Worm (Caenorhabditis elegans) whole organism, midembryonic: ENCODE data around the gene Y51H4A.6.

Experiments
- T22C8.4 ChIP-seq: fragments of 200-800 bp; sonication (Bioruptor generic); IDR thresholded peaks from 2 replicates; pipeline ENCODE4 v1.3.6; 2022; ENCODE audit warnings: missing genetic modification characterization, missing compliant biosample characterization
- cog-1 ChIP-seq: sonication (generic microtip); optimal IDR thresholded peaks from 2 replicates; lab custom pipeline; 2016; ENCODE audit warnings: missing genetic modification characterization, missing compliant biosample characterization
- flt-1 ChIP-seq: fragments of 200-800 bp; sonication (Bioruptor generic); IDR thresholded peaks from 2 replicates; pipeline ENCODE4 v1.3.6; 2022; ENCODE audit warnings: missing genetic modification characterization, missing compliant biosample characterization
- klf-2 ChIP-seq: fragments of 200-800 bp; sonication (Bioruptor generic); conservative IDR thresholded peaks from 2 replicates; pipeline ENCODE4 v1.3.6; 2022; ENCODE audit warnings: missing genetic modification reagents, missing genetic modification characterization, missing compliant biosample characterization
- med-1 ChIP-seq: sonication (generic microtip); optimal IDR thresholded peaks from 2 replicates; lab custom pipeline; 2017; ENCODE audit warnings: missing genetic modification characterization, mild to moderate bottlenecking, missing compliant biosample characterization, antibody characterized with exemption, missing genetic modification reagents; ENCODE audit not compliant: insufficient read depth
- ref-1 ChIP-seq: fragments of 200-800 bp; sonication (Bioruptor generic); conservative IDR thresholded peaks from 2 replicates; pipeline ENCODE4 v1.3.6; 2022; ENCODE audit warnings: missing genetic modification reagents, missing genetic modification characterization, missing compliant biosample characterization
- tab-1 ChIP-seq: fragments of 200-800 bp; sonication (Bioruptor generic); IDR thresholded peaks from 2 replicates; pipeline ENCODE4 v1.3.6; 2022; ENCODE audit warnings: missing genetic modification characterization, missing compliant biosample characterization
- ztf-23 ChIP-seq: fragments of 200-800 bp; sonication (Bioruptor generic); IDR thresholded peaks from 2 replicates; pipeline ENCODE4 v1.3.6; 2022; ENCODE audit warnings: missing genetic modification reagents, missing genetic modification characterization, missing compliant biosample characterization
- ztf-29 ChIP-seq: fragments of 200-800 bp; sonication (Bioruptor generic); IDR thresholded peaks from 2 replicates; pipeline ENCODE4 v1.3.6; 2022; ENCODE audit warnings: missing genetic modification reagents, missing genetic modification characterization, missing compliant biosample characterization

ce11 chrIV:16494007-16494406 lies 39.5 kb upstream of the Y51H4A.6 start:
- TF ChIP-seq T22C8.4 (GFP tag; lab: Robert Waterston, UW) (no peak), cog-1 (tag; lab: Kevin White, UChicago) (no peak), klf-2 (GFP tag; lab: Robert Waterston, UW) (no peak), flt-1 (GFP tag; lab: Robert Waterston, UW) (no peak), ref-1 (no peak), ztf-23 (GFP tag; lab: Robert Waterston, UW) (no peak), ztf-29 (GFP tag; lab: Robert Waterston, UW) (no peak), med-1 (GFP tag; lab: Kevin White, UChicago) (no peak), tab-1 (GFP tag; lab: Robert Waterston, UW) (no peak)
